Fruit fly (Drosophila melanogaster) whole organism, embryonic: ENCODE data around the gene CG4461.
A peak's percentile ranks its signal among the peaks of the same experiment; 100 is the strongest.

ENCODE experiments used
- Ada2b ChIP-seq: fragments of 200-800 bp; sonication (Bioruptor generic); IDR thresholded peaks from 2 replicates; pipeline ENCODE4 v1.3.6; 2022; ENCODE audit warnings: missing biosample characterization, missing genetic modification characterization
- Atf6 ChIP-seq: fragments of 200-800 bp; sonication (Bioruptor generic); IDR thresholded peaks from 2 replicates; pipeline ENCODE4 v1.3.6; 2022; ENCODE audit warnings: missing biosample characterization, missing genetic modification characterization
- B-H1 ChIP-seq: fragments of 200-800 bp; sonication (Bioruptor generic); IDR thresholded peaks from 3 replicates; pipeline ENCODE4 v1.3.6; 2022; ENCODE audit warnings: missing biosample characterization, missing genetic modification characterization
- CG1024 ChIP-seq: fragments of 200-800 bp; sonication (Bioruptor generic); IDR thresholded peaks from 2 replicates; pipeline ENCODE4 v1.3.6; 2022; ENCODE audit warnings: missing biosample characterization, missing genetic modification characterization
- CG11456 ChIP-seq: fragments of 200-800 bp; sonication (Bioruptor generic); IDR thresholded peaks from 3 replicates; pipeline ENCODE4 v1.3.6; 2022; ENCODE audit warnings: missing biosample characterization, missing genetic modification characterization
- CG11504 ChIP-seq: fragments of 200-800 bp; sonication (Bioruptor generic); optimal IDR thresholded peaks from 3 replicates; lab custom pipeline; 2019; ENCODE audit warnings: missing biosample characterization, mild to moderate bottlenecking, missing genetic modification characterization, moderate library complexity
- CG12104 ChIP-seq: fragments of 200-800 bp; sonication (Bioruptor generic); optimal IDR thresholded peaks from 3 replicates; lab custom pipeline; 2016; ENCODE audit warnings: missing biosample characterization, missing genetic modification characterization
- CG12219 ChIP-seq: fragments of 200-800 bp; sonication (Bioruptor generic); optimal IDR thresholded peaks from 3 replicates; lab custom pipeline; 2018; ENCODE audit warnings: missing biosample characterization, mild to moderate bottlenecking, missing genetic modification characterization
- CG14441 ChIP-seq: fragments of 200-800 bp; sonication (Bioruptor generic); IDR thresholded peaks from 2 replicates; pipeline ENCODE4 v1.3.6; 2022; ENCODE audit warnings: missing biosample characterization, missing genetic modification characterization
- CG15696 ChIP-seq: fragments of 200-800 bp; sonication (Bioruptor generic); optimal IDR thresholded peaks from 2 replicates; lab custom pipeline; 2019; ENCODE audit warnings: missing biosample characterization, mild to moderate bottlenecking, missing genetic modification characterization, moderate library complexity
- CG17359 ChIP-seq: fragments of 200-800 bp; sonication (Bioruptor generic); optimal IDR thresholded peaks from 3 replicates; lab custom pipeline; 2018; ENCODE audit warnings: missing biosample characterization, mild to moderate bottlenecking, missing genetic modification characterization, moderate library complexity
- CG17802 ChIP-seq: fragments of 200-800 bp; sonication (Bioruptor generic); optimal IDR thresholded peaks from 2 replicates; lab custom pipeline; 2018; ENCODE audit warnings: missing biosample characterization, mild to moderate bottlenecking, missing genetic modification characterization, moderate library complexity
- CG2202 ChIP-seq: fragments of 200-800 bp; sonication (Bioruptor generic); optimal IDR thresholded peaks from 2 replicates; lab custom pipeline; 2018; ENCODE audit warnings: missing biosample characterization, mild to moderate bottlenecking, missing genetic modification characterization
- CG2875 ChIP-seq: fragments of 200-800 bp; sonication (Bioruptor generic); optimal IDR thresholded peaks from 2 replicates; lab custom pipeline; 2017; ENCODE audit warnings: missing biosample characterization, mild to moderate bottlenecking, missing genetic modification characterization, missing genetic modification reagents
- CG2889 ChIP-seq: fragments of 200-800 bp; sonication (Bioruptor generic); IDR thresholded peaks from 3 replicates; pipeline ENCODE4 v1.3.6; 2022; ENCODE audit warnings: missing biosample characterization, missing genetic modification characterization
- CG31365 ChIP-seq: fragments of 200-800 bp; sonication (Bioruptor generic); optimal IDR thresholded peaks from 2 replicates; lab custom pipeline; 2018; ENCODE audit warnings: missing biosample characterization, mild to moderate bottlenecking, missing genetic modification characterization
- CG31441 ChIP-seq: fragments of 200-800 bp; sonication (Bioruptor generic); IDR thresholded peaks from 2 replicates; pipeline ENCODE4 v1.3.6; 2022; ENCODE audit warnings: missing biosample characterization, missing genetic modification characterization
- CG33213 ChIP-seq: fragments of 200-800 bp; sonication (Bioruptor generic); optimal IDR thresholded peaks from 3 replicates; lab custom pipeline; 2016; ENCODE audit warnings: missing biosample characterization, missing genetic modification characterization
- CG4360 ChIP-seq: fragments of 200-800 bp; sonication (Bioruptor generic); IDR thresholded peaks from 2 replicates; pipeline ENCODE4 v1.3.6; 2022; ENCODE audit warnings: missing biosample characterization, missing genetic modification characterization
- CG4820 ChIP-seq: fragments of 200-800 bp; sonication (Bioruptor generic); optimal IDR thresholded peaks from 3 replicates; lab custom pipeline; 2016; ENCODE audit warnings: missing biosample characterization, missing genetic modification characterization
- CG5245 ChIP-seq: fragments of 200-800 bp; sonication (Bioruptor generic); optimal IDR thresholded peaks from 3 replicates; lab custom pipeline; 2016; ENCODE audit warnings: missing biosample characterization, missing genetic modification characterization
- CG6254 ChIP-seq: fragments of 200-800 bp; sonication (Bioruptor generic); optimal IDR thresholded peaks from 3 replicates; lab custom pipeline; 2017; ENCODE audit warnings: mild to moderate bottlenecking, missing biosample characterization, missing genetic modification reagents, missing genetic modification characterization
- CG6272 ChIP-seq: fragments of 200-800 bp; sonication (Bioruptor generic); IDR thresholded peaks from 2 replicates; pipeline ENCODE4 v1.3.6; 2022; ENCODE audit warnings: missing biosample characterization, missing genetic modification characterization
- CG6791 ChIP-seq: fragments of 200-800 bp; sonication (Bioruptor generic); IDR thresholded peaks from 3 replicates; pipeline ENCODE4 v1.3.6; 2022; ENCODE audit warnings: missing biosample characterization, missing genetic modification characterization; ENCODE audit not compliant: partially characterized antibody
- CG7839 ChIP-seq: fragments of 200-800 bp; sonication (Bioruptor generic); optimal IDR thresholded peaks from 3 replicates; lab custom pipeline; 2018; ENCODE audit warnings: missing biosample characterization, mild to moderate bottlenecking, missing genetic modification characterization, moderate library complexity
- CG8478 ChIP-seq: fragments of >200 bp; optimal IDR thresholded peaks from 2 replicates; lab custom pipeline; 2018
- CG9727 ChIP-seq: fragments of 200-800 bp; sonication (Bioruptor generic); optimal IDR thresholded peaks from 3 replicates; lab custom pipeline; 2017; ENCODE audit warnings: missing biosample characterization, mild to moderate bottlenecking, missing genetic modification characterization
- Camta ChIP-seq: fragments of 200-800 bp; sonication (Bioruptor generic); optimal IDR thresholded peaks from 2 replicates; lab custom pipeline; 2016; ENCODE audit warnings: missing biosample characterization, missing genetic modification characterization
- E2f2 ChIP-seq: fragments of 200-800 bp; sonication (Bioruptor generic); IDR thresholded peaks from 2 replicates; pipeline ENCODE4 v1.3.6; 2022; ENCODE audit warnings: missing biosample characterization, missing genetic modification characterization
- Gsc ChIP-seq: fragments of 200-800 bp; sonication (Bioruptor generic); IDR thresholded peaks from 2 replicates; pipeline ENCODE4 v1.3.6; 2022; ENCODE audit warnings: missing biosample characterization, missing genetic modification characterization
- Max ChIP-seq: fragments of 200-800 bp; sonication (Bioruptor generic); optimal IDR thresholded peaks from 2 replicates; lab custom pipeline; 2016; ENCODE audit warnings: missing biosample characterization, mild to moderate bottlenecking, missing genetic modification characterization
- NC2β ChIP-seq: fragments of 200-800 bp; sonication (Bioruptor generic); optimal IDR thresholded peaks from 2 replicates; lab custom pipeline; 2016; ENCODE audit warnings: missing biosample characterization, missing genetic modification characterization
- Neu2 ChIP-seq: fragments of 200-800 bp; sonication (Bioruptor generic); optimal IDR thresholded peaks from 3 replicates; lab custom pipeline; 2016; ENCODE audit warnings: missing biosample characterization, missing genetic modification characterization, borderline replicate concordance
- Rfx ChIP-seq: fragments of 200-800 bp; sonication (Bioruptor generic); IDR thresholded peaks from 2 replicates; pipeline ENCODE4 v1.3.6; 2022; ENCODE audit warnings: missing biosample characterization, missing genetic modification characterization
- Scr ChIP-seq: fragments of 200-800 bp; sonication (Bioruptor generic); IDR thresholded peaks from 2 replicates; pipeline ENCODE4 v1.3.6; 2022; ENCODE audit warnings: missing biosample characterization, missing genetic modification characterization; ENCODE audit not compliant: partially characterized antibody
- Tbp ChIP-seq: fragments of >200 bp; optimal IDR thresholded peaks from 2 replicates; lab custom pipeline; 2018; ENCODE audit warnings: missing biosample characterization, missing genetic modification characterization
- ara ChIP-seq: fragments of 200-800 bp; sonication (Bioruptor generic); IDR thresholded peaks from 2 replicates; pipeline ENCODE4 v1.3.6; 2022; ENCODE audit warnings: missing biosample characterization, missing genetic modification characterization
- bbx ChIP-seq: fragments of 200-800 bp; sonication (Bioruptor generic); IDR thresholded peaks from 2 replicates; pipeline ENCODE4 v1.3.6; 2022; ENCODE audit warnings: missing biosample characterization, missing genetic modification characterization; ENCODE audit not compliant: partially characterized antibody
- chm ChIP-seq: fragments of 200-800 bp; sonication (Bioruptor generic); IDR thresholded peaks from 2 replicates; pipeline ENCODE4 v1.3.6; 2022; ENCODE audit warnings: missing biosample characterization, missing genetic modification characterization
- danr ChIP-seq: fragments of 200-800 bp; sonication (Bioruptor generic); IDR thresholded peaks from 2 replicates; pipeline ENCODE4 v1.3.6; 2022; ENCODE audit warnings: missing biosample characterization, missing genetic modification characterization
- gce ChIP-seq: fragments of 200-800 bp; sonication (Bioruptor generic); IDR thresholded peaks from 3 replicates; pipeline ENCODE4 v1.3.6; 2022; ENCODE audit warnings: missing biosample characterization, missing genetic modification characterization
- grn ChIP-seq: fragments of 200-800 bp; sonication (Bioruptor generic); optimal IDR thresholded peaks from 3 replicates; lab custom pipeline; 2017; ENCODE audit warnings: missing biosample characterization, missing genetic modification characterization
- gro ChIP-seq: fragments of 200-800 bp; sonication (Bioruptor generic); optimal IDR thresholded peaks from 2 replicates; lab custom pipeline; 2016; ENCODE audit warnings: missing biosample characterization, missing genetic modification characterization
- hth ChIP-seq: fragments of >200 bp; optimal IDR thresholded peaks from 2 replicates; lab custom pipeline; 2017; ENCODE audit warnings: inconsistent platforms
- ind ChIP-seq: fragments of 200-800 bp; sonication (Bioruptor generic); optimal IDR thresholded peaks from 3 replicates; lab custom pipeline; 2016; ENCODE audit warnings: missing biosample characterization, missing genetic modification characterization
- inv ChIP-seq: fragments of 200-800 bp; sonication (Bioruptor generic); IDR thresholded peaks from 2 replicates; pipeline ENCODE4 v1.3.6; 2022; ENCODE audit warnings: missing biosample characterization, missing genetic modification characterization; ENCODE audit not compliant: partially characterized antibody
- lbe ChIP-seq: fragments of 200-800 bp; sonication (Bioruptor generic); optimal IDR thresholded peaks from 2 replicates; lab custom pipeline; 2016; ENCODE audit warnings: missing biosample characterization, mild to moderate bottlenecking, missing genetic modification characterization
- lilli ChIP-seq: fragments of 200-800 bp; sonication (Bioruptor generic); optimal IDR thresholded peaks from 3 replicates; lab custom pipeline; 2016; ENCODE audit warnings: missing biosample characterization, missing genetic modification characterization
- luna ChIP-seq: fragments of 200-800 bp; sonication (Bioruptor generic); optimal IDR thresholded peaks from 2 replicates; lab custom pipeline; 2016; ENCODE audit warnings: missing biosample characterization, missing genetic modification characterization
- onecut ChIP-seq: fragments of 200-800 bp; sonication (Bioruptor generic); IDR thresholded peaks from 2 replicates; pipeline ENCODE4 v1.3.6; 2022; ENCODE audit warnings: missing biosample characterization, missing genetic modification characterization
- rib ChIP-seq: fragments of 200-800 bp; sonication (Bioruptor generic); IDR thresholded peaks from 2 replicates; pipeline ENCODE4 v1.3.6; 2022; ENCODE audit warnings: missing biosample characterization, missing genetic modification characterization
- row ChIP-seq: fragments of 200-800 bp; sonication (Bioruptor generic); IDR thresholded peaks from 3 replicates; pipeline ENCODE4 v1.3.6; 2022; ENCODE audit warnings: missing biosample characterization, missing genetic modification characterization
- unpg ChIP-seq: fragments of 200-800 bp; sonication (Bioruptor generic); optimal IDR thresholded peaks from 3 replicates; lab custom pipeline; 2018; ENCODE audit warnings: missing biosample characterization, mild to moderate bottlenecking, missing genetic modification characterization, moderate library complexity
- wor ChIP-seq: fragments of 200-800 bp; sonication (Bioruptor generic); IDR thresholded peaks from 2 replicates; pipeline ENCODE4 v1.3.6; 2022; ENCODE audit warnings: missing biosample characterization, missing genetic modification characterization

CG4461 gene

DNA sequence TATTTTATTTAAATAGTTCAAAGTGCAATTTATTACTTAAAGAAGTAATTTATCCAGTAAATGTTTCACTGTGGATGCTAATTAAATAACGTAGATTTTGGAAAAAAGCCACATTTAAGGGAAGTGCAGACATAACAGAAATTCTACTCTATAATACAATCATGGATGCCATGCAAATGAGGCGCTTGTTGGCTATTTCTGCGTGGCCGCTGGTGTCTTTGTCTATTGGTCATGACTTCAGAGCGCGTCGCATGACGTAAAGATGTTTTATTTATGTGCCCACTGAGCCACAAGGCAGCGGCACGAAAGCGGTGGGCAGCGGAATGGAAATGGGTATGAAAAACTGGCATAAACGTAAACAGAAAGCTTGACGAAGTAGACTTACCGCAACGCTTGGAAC lies 50.6 kb downstream of the CG4461 start (continued):
- TF ChIP-seq Max (GFP tag; lab: Kevin White, UChicago) (no peak), bbx (GFP tag; lab: Robert Waterston, UW) (no peak), CG17802 (no peak), CG6791 (GFP tag; lab: Robert Waterston, UW) (no peak), CG31365 (no peak), CG1024 (GFP tag; lab: Robert Waterston, UW) (no peak), CG11456 (GFP tag; lab: Robert Waterston, UW) (no peak), gro (GFP tag; lab: Kevin White, UChicago) (no peak), CG2889 (no peak), lbe (GFP tag; lab: Kevin White, UChicago) (no peak), unpg (peak; percentile 18), CG8478 (lab: Kevin White, UChicago) (no peak), CG2202 (no peak), NC2β (GFP tag; lab: Kevin White, UChicago) (no peak), row (GFP tag; lab: Robert Waterston, UW) (no peak), Atf6 (GFP tag; lab: Robert Waterston, UW) (no peak), CG12104 (GFP tag; lab: Kevin White, UChicago) (no peak), hth (lab: Kevin White, UChicago) (no peak), ara (GFP tag; lab: Robert Waterston, UW) (no peak), rib (GFP tag; lab: Robert Waterston, UW) (no peak), Neu2 (GFP tag; lab: Kevin White, UChicago) (no peak), CG4360 (no peak), danr (GFP tag; lab: Robert Waterston, UW) (no peak), CG2875 (GFP tag; lab: Kevin White, UChicago) (no peak), CG6272 (GFP tag; lab: Robert Waterston, UW) (no peak), grn (no peak), CG33213 (no peak), E2f2 (GFP tag; lab: Robert Waterston, UW) (no peak), CG6254 (GFP tag; lab: Kevin White, UChicago) (no peak), CG12219 (GFP tag; lab: Kevin White, UChicago) (peak; percentile 32), CG14441 (GFP tag; lab: Robert Waterston, UW) (peak; percentile 26; the same call in 1 of the 2 replicates), gce (GFP tag; lab: Robert Waterston, UW) (no peak), luna (no peak), inv (GFP tag; lab: Robert Waterston, UW) (no peak), CG11504 (tag; lab: Kevin White, UChicago) (peak; percentile 48), CG31441 (GFP tag; lab: Robert Waterston, UW) (no peak), Tbp (GFP tag; lab: Kevin White, UChicago) (no peak), CG9727 (GFP tag; lab: Kevin White, UChicago) (no peak), Camta (GFP tag; lab: Kevin White, UChicago) (no peak), B-H1 (GFP tag; lab: Robert Waterston, UW) (no peak), Scr (no peak), Gsc (GFP tag; lab: Robert Waterston, UW) (no peak), wor (GFP tag; lab: Robert Waterston, UW) (no peak), CG4820 (GFP tag; lab: Kevin White, UChicago) (no peak), CG5245 (GFP tag; lab: Kevin White, UChicago) (no peak), CG17359 (tag; lab: Kevin White, UChicago) (peak; percentile 35), lilli (GFP tag; lab: Kevin White, UChicago) (no peak), onecut (GFP tag; lab: Robert Waterston, UW) (no peak), ind (no peak), CG7839 (tag; lab: Kevin White, UChicago) (peak; percentile 31), chm (GFP tag; lab: Robert Waterston, UW) (peak; percentile 21; the same call in 1 of the 2 replicates), CG15696 (tag; lab: Kevin White, UChicago) (no peak), Ada2b (no peak), Rfx (GFP tag; lab: Robert Waterston, UW) (no peak; the same call in 1 of the 2 replicates)
